Fruit fly (Drosophila melanogaster): ENCODE measurements around the gene CG5984.

Gene CG5984

DNA sequence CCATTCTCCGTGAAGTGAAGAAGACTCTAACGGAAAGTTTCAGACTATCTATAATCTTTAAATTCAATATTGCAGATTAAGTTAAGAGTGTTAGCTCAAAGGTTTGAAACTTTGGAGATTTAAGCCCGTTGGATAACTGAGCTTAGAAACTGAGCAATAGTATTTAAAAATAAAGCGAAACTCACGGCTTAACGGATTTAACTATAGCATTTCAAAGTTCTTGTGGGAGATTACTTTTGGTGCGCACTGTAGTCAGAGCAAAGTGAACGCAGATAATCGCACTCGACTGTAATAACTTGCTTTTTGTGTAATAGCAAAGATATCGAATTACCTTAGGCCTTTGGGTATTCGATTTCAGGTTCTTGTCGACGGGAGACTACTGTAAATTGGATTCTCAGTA lies 34.5 kb upstream of the CG5984 start, which contains the start of gene mrt (continued):
- TF ChIP-seq Hmx (GFP tag; optimal IDR thresholded peaks at IDR 0.05) (peak; percentile 0), CG11723 (GFP tag; optimal IDR thresholded peaks at IDR 0.05) (peak; percentile 15), p53 (GFP tag; optimal IDR thresholded peaks at IDR 0.05) (no peak), CG14667 (GFP tag; IDR thresholded peaks at IDR 0.05) (no peak), h (optimal IDR thresholded peaks at IDR 0.05) (no peak), grau (tag; optimal IDR thresholded peaks at IDR 0.05) (peak; percentile 90), CG10959 (GFP tag; IDR thresholded peaks at IDR 0.05) (no peak), sr (GFP tag; IDR thresholded peaks at IDR 0.05) (no peak), CG33557 (GFP tag; optimal IDR thresholded peaks at IDR 0.05) (no peak), CG17186 (GFP tag; optimal IDR thresholded peaks at IDR 0.05) (no peak), da (GFP tag; optimal IDR thresholded peaks at IDR 0.05) (peak; percentile 6), z (GFP tag; IDR thresholded peaks at IDR 0.05) (no peak), twi (tag; optimal IDR thresholded peaks at IDR 0.05) (no peak), CG17802 (tag; optimal IDR thresholded peaks at IDR 0.05) (peak; percentile 40), fd64A (GFP tag; optimal IDR thresholded peaks at IDR 0.05) (no peak), CG5180 (GFP tag; optimal IDR thresholded peaks at IDR 0.05) (no peak), CG17568 (GFP tag; optimal IDR thresholded peaks at IDR 0.05) (no peak), cwo (GFP tag; optimal IDR thresholded peaks at IDR 0.05) (peak; percentile 39), YL-1 (GFP tag; optimal IDR thresholded peaks at IDR 0.05) (no peak), CG14965 (GFP tag; optimal IDR thresholded peaks at IDR 0.05; ENCODE audit: borderline replicate concordance) (no peak), sd (tag; optimal IDR thresholded peaks at IDR 0.05) (no peak), CG17385 (GFP tag; optimal IDR thresholded peaks at IDR 0.05) (peak; percentile 60), al (GFP tag; IDR thresholded peaks at IDR 0.05) (peak; percentile 61; the same call in 1 of the 2 replicates), CG14050 (GFP tag; IDR thresholded peaks at IDR 0.05) (peak; percentile 17; the same call in 2 of the 3 replicates), Gug (GFP tag; IDR thresholded peaks at IDR 0.05) (peak; percentile 32; the same call in 1 of the 4 replicates), Mes4 (GFP tag; optimal IDR thresholded peaks at IDR 0.05) (no peak), CG18619 (GFP tag; optimal IDR thresholded peaks at IDR 0.05) (peak; percentile 61), CG7963 (GFP tag; IDR thresholded peaks at IDR 0.05; ENCODE audit: partially characterized antibody) (no peak), CG31365 (tag; optimal IDR thresholded peaks at IDR 0.05) (no peak), ftz-f1 (GFP tag; optimal IDR thresholded peaks at IDR 0.05) (no peak), trem (tag; optimal IDR thresholded peaks at IDR 0.05) (peak; percentile 21), tna (GFP tag; IDR thresholded peaks at IDR 0.05; ENCODE audit: partially characterized antibody) (no peak), CrebB (tag; optimal IDR thresholded peaks at IDR 0.05) (peak; percentile 42), CG30020 (tag; optimal IDR thresholded peaks at IDR 0.05) (peak; percentile 3), CG3281 (GFP tag; optimal IDR thresholded peaks at IDR 0.05) (peak; percentile 79), Nf-YC (tag; optimal IDR thresholded peaks at IDR 0.05) (no peak), CG10431 (GFP tag; optimal IDR thresholded peaks at IDR 0.05) (no peak), CG11093 (GFP tag; IDR thresholded peaks at IDR 0.05) (no peak), luna (GFP tag; optimal IDR thresholded peaks at IDR 0.05) (no peak), mld (GFP tag; IDR thresholded peaks at IDR 0.05; ENCODE audit: partially characterized antibody) (no peak), klu (GFP tag; IDR thresholded peaks at IDR 0.05) (0 out of 2 replicates have a peak, but pooled peaks have one; percentile 28), CG12659 (GFP tag; optimal IDR thresholded peaks at IDR 0.05) (peak; percentile 65), CG16813 (GFP tag; IDR thresholded peaks at IDR 0.05; ENCODE audit: partially characterized antibody) (no peak), Sry-δ (GFP tag; optimal IDR thresholded peaks at IDR 0.05) (peak; percentile 14), tio (GFP tag; optimal IDR thresholded peaks at IDR 0.05) (peak; percentile 31), CHES-1-like (GFP tag; optimal IDR thresholded peaks at IDR 0.05) (peak; percentile 62), CG10147 (GFP tag; optimal IDR thresholded peaks at IDR 0.05) (no peak), fd96Cb (tag; optimal IDR thresholded peaks at IDR 0.05) (peak; percentile 38), ara (GFP tag; IDR thresholded peaks at IDR 0.05) (no peak), CG17359 (tag; optimal IDR thresholded peaks at IDR 0.05) (peak; percentile 51), CTCF (GFP tag; optimal IDR thresholded peaks at IDR 0.05) (no peak), CG4282 (GFP tag; optimal IDR thresholded peaks at IDR 0.05) (peak; percentile 24)
